Worm (Caenorhabditis elegans): ENCODE data around the gene srh-244.

The srh-244 gene

ce11 chrV:7389771-7390170, 46.1 kb downstream of the srh-244 start, which contains the start of gene C02H6.1:
Gene C02H6.1 (minus strand): TSS chrV:7389871.
- TF ChIP-seq unc-62 (GFP tag; optimal IDR thresholded peaks at IDR 0.05): no peak

ce11 chrV:7391933-7392332, 48.3 kb downstream of the srh-244 start, which contains the start of gene fbxa-105:
Gene fbxa-105 (minus strand): TSS chrV:7392029.
- TF ChIP-seq unc-62 (GFP tag; optimal IDR thresholded peaks at IDR 0.05): no peak
